Fruit fly (Drosophila melanogaster) whole organism, embryonic: Measurements from ENCODE around the gene CG34289.

Source experiments
- CG6689 ChIP-seq: fragments of 200-800 bp; sonication (Bioruptor generic); IDR thresholded peaks from 2 replicates; pipeline ENCODE4 v1.3.6; 2022; ENCODE audit warnings: missing biosample characterization, missing genetic modification characterization
- Dek ChIP-seq: fragments of 200-800 bp; sonication (Bioruptor generic); optimal IDR thresholded peaks from 3 replicates; lab custom pipeline; 2019; ENCODE audit warnings: missing biosample characterization, mild to moderate bottlenecking, missing genetic modification characterization, moderate library complexity
- Sox102F ChIP-seq: fragments of 200-800 bp; sonication (Bioruptor generic); optimal IDR thresholded peaks from 2 replicates; lab custom pipeline; 2018; ENCODE audit warnings: missing biosample characterization, mild to moderate bottlenecking, missing genetic modification characterization, moderate library complexity
- ham ChIP-seq: fragments of 200-800 bp; sonication (Bioruptor generic); IDR thresholded peaks from 2 replicates; pipeline ENCODE4 v1.3.6; 2022; ENCODE audit warnings: missing biosample characterization, missing genetic modification characterization
- slp2 ChIP-seq: fragments of 200-800 bp; sonication (Bioruptor generic); optimal IDR thresholded peaks from 2 replicates; lab custom pipeline; 2016; ENCODE audit warnings: missing biosample characterization, missing genetic modification characterization

DNA sequence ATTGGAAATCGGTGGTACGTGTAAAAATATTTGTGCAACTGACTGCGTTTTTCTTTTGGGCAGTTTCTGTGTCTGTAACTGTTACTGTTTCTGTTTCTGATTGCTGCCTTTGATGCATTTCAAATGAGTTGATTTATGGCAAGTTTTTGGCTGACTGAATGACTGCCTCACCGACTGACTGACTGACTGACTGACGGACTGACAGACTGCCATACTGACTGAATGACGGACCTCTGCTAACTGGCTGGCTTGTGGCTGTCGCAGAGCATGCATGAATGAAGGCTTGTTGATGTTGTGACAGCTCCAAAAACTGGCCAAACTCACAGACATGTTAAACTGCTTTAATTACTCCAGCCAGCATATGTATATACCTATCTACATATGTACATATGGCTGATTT lies 3.8 kb downstream of the CG34289 start:
- TF ChIP-seq CG6689 (GFP tag; lab: Robert Waterston, UW) (no peak), Sox102F (no peak), ham (GFP tag; lab: Robert Waterston, UW) (no peak), Dek (tag; lab: Kevin White, UChicago) (no peak), slp2 (GFP tag; lab: Kevin White, UChicago) (no peak)
